Worm (Caenorhabditis elegans): ENCODE results near the gene Y81B9A.3.
"Not testable (repeated sequence)": the region's sequence is repeated elsewhere in the genome, so short reads cannot be mapped to it uniquely, and the experiment has no call there.

- not testable (repeated sequence) for TF ChIP-seq unc-62 (GFP tag; optimal IDR thresholded peaks at IDR 0.05); lin-26 (GFP tag; IDR thresholded peaks at IDR 0.05); nhr-90 (tag; optimal IDR thresholded peaks at IDR 0.05); ztf-22 (GFP tag; optimal IDR thresholded peaks at IDR 0.05); zfh-2 (GFP tag; conservative IDR thresholded peaks at IDR 0.05); pbrm-1 (GFP tag; IDR thresholded peaks at IDR 0.05); snpc-1.3 (tag; optimal IDR thresholded peaks at IDR 0.05; ENCODE audit: insufficient read depth); sptf-2 (GFP tag; optimal IDR thresholded peaks at IDR 0.05); ceh-27 (GFP tag; optimal IDR thresholded peaks at IDR 0.05); F49E8.2 (tag; optimal IDR thresholded peaks at IDR 0.05; ENCODE audit: insufficient read depth); B0261.1 (tag; optimal IDR thresholded peaks at IDR 0.05); tbx-9 (tag; optimal IDR thresholded peaks at IDR 0.05; ENCODE audit: borderline replicate concordance); ceh-40 (GFP tag; IDR thresholded peaks at IDR 0.05); sea-2 (GFP tag; IDR thresholded peaks at IDR 0.05)
These were observed 21.2 kb downstream of the Y81B9A.3 start, which contains the start of gene crb-3 for ce11 chrX:9203468-9203867.

Data from whole organism, young adult.